Fruit fly (Drosophila melanogaster) whole organism, wandering third instar larva: ENCODE measurements around the gene TwdlX.

Experiments
- CG32264 ChIP-seq: fragments of 200-800 bp; sonication (Bioruptor generic); optimal IDR thresholded peaks from 2 replicates; lab custom pipeline; 2016; ENCODE audit warnings: missing biosample characterization, missing genetic modification characterization
- CG9705 ChIP-seq: fragments of 200-800 bp; sonication (Bioruptor generic); optimal IDR thresholded peaks from 2 replicates; lab custom pipeline; 2018; ENCODE audit warnings: missing biosample characterization, mild to moderate bottlenecking, missing genetic modification characterization
- CrebA ChIP-seq: fragments of 200-800 bp; sonication (Bioruptor generic); optimal IDR thresholded peaks from 2 replicates; lab custom pipeline; 2016; ENCODE audit warnings: missing biosample characterization, mild to moderate bottlenecking, missing genetic modification characterization, borderline replicate concordance
- Dif ChIP-seq: fragments of 200-275, 200-300 bp; sonication (Bioruptor generic); optimal IDR thresholded peaks from 2 replicates; lab custom pipeline; 2018; ENCODE audit warnings: missing biosample characterization, missing genetic modification characterization; ENCODE audit not compliant: partially characterized antibody
- GATAd ChIP-seq: sonication (Bioruptor generic); optimal IDR thresholded peaks from 2 replicates; lab custom pipeline; 2016; ENCODE audit warnings: missing biosample characterization, missing genetic modification characterization
- HLH106 ChIP-seq: fragments of 200-800 bp; optimal IDR thresholded peaks from 3 replicates; lab custom pipeline; 2019; ENCODE audit warnings: missing biosample characterization, mild to moderate bottlenecking, missing genetic modification characterization, moderate library complexity
- Hnf4 ChIP-seq: fragments of 200-800 bp; sonication (Bioruptor generic); optimal IDR thresholded peaks from 2 replicates; lab custom pipeline; 2016; ENCODE audit warnings: missing biosample characterization, mild to moderate bottlenecking, missing genetic modification characterization
- Hr78 ChIP-seq: fragments of >200 bp; optimal IDR thresholded peaks from 2 replicates; lab custom pipeline; 2017; ENCODE audit warnings: missing biosample characterization, missing genetic modification characterization
- Hr83 ChIP-seq: fragments of 200-300 bp; sonication (Bioruptor generic); optimal IDR thresholded peaks from 2 replicates; lab custom pipeline; 2016; ENCODE audit warnings: missing biosample characterization, mild to moderate bottlenecking, missing genetic modification characterization, moderate library complexity; ENCODE audit not compliant: poor library complexity, severe bottlenecking
- Jra ChIP-seq: sonication (Bioruptor generic); optimal IDR thresholded peaks from 2 replicates; lab custom pipeline; 2016; ENCODE audit warnings: missing biosample characterization, missing genetic modification characterization
- Myc ChIP-seq: fragments of >200 bp; optimal IDR thresholded peaks from 2 replicates; lab custom pipeline; 2017
- N ChIP-seq: fragments of >200 bp; optimal IDR thresholded peaks from 2 replicates; lab custom pipeline; 2018; ENCODE audit warnings: missing biosample characterization, missing external identifiers, missing genetic modification characterization
- Sp1 ChIP-seq: fragments of 200-800 bp; sonication (Bioruptor generic); optimal IDR thresholded peaks from 3 replicates; lab custom pipeline; 2019; ENCODE audit warnings: missing biosample characterization, mild to moderate bottlenecking, missing genetic modification characterization, moderate library complexity
- Vsx2 ChIP-seq: fragments of 200-300, 225-300 bp; sonication (Bioruptor generic); optimal IDR thresholded peaks from 2 replicates; lab custom pipeline; 2018; ENCODE audit warnings: missing biosample characterization, missing genetic modification characterization; ENCODE audit not compliant: partially characterized antibody
- dl ChIP-seq, 2 experiments: fragments of 175-275, 200-275 bp in 1 of 2; fragments of 200-275 bp in 1 of 2; sonication (Bioruptor generic); optimal IDR thresholded peaks; lab custom pipeline; 2018; ENCODE audit warnings: mild to moderate bottlenecking in 2 of 2, missing biosample characterization in 2 of 2, missing genetic modification characterization in 2 of 2, moderate library complexity in 2 of 2; ENCODE audit not compliant: partially characterized antibody in 2 of 2, insufficient read depth in 1 of 2
- dmrt93B ChIP-seq: fragments of 200-800 bp; sonication (Bioruptor generic); optimal IDR thresholded peaks from 2 replicates; lab custom pipeline; 2018; ENCODE audit warnings: missing biosample characterization, mild to moderate bottlenecking, missing genetic modification characterization
- dsf ChIP-seq: sonication (Bioruptor generic); optimal IDR thresholded peaks from 2 replicates; lab custom pipeline; 2016; ENCODE audit warnings: missing biosample characterization, missing genetic modification characterization, borderline replicate concordance
- ey ChIP-seq: fragments of 200-800 bp; sonication (Bioruptor generic); optimal IDR thresholded peaks from 2 replicates; lab custom pipeline; 2016; ENCODE audit warnings: missing biosample characterization, missing genetic modification characterization
- foxo ChIP-seq, 2 experiments: fragments of 200-800 bp; sonication (Bioruptor generic); optimal IDR thresholded peaks; 2 replicates in 1 of 2; 3 replicates in 1 of 2; lab custom pipeline; 2016 to 2017; ENCODE audit warnings: missing biosample characterization in 2 of 2, missing genetic modification characterization in 2 of 2
- fru ChIP-seq: fragments of 200-800 bp; sonication (Bioruptor generic); optimal IDR thresholded peaks from 3 replicates; lab custom pipeline; 2016; ENCODE audit warnings: missing biosample characterization, mild to moderate bottlenecking, missing genetic modification characterization
- h ChIP-seq: fragments of 200-800 bp; sonication (Bioruptor generic); optimal IDR thresholded peaks from 3 replicates; lab custom pipeline; 2016; ENCODE audit warnings: missing biosample characterization, mild to moderate bottlenecking, missing genetic modification characterization
- jim ChIP-seq: fragments of 175-275, 200-325 bp; sonication (Bioruptor generic); optimal IDR thresholded peaks from 2 replicates; lab custom pipeline; 2016; ENCODE audit warnings: missing biosample characterization, mild to moderate bottlenecking, missing genetic modification characterization
- lola ChIP-seq: fragments of >200 bp; optimal IDR thresholded peaks from 2 replicates; lab custom pipeline; 2017; ENCODE audit warnings: missing biosample characterization, missing genetic modification characterization
- pan ChIP-seq: fragments of >200 bp; optimal IDR thresholded peaks from 2 replicates; lab custom pipeline; 2017
- psq ChIP-seq: fragments of 200-800 bp; sonication (Bioruptor generic); optimal IDR thresholded peaks from 3 replicates; lab custom pipeline; 2017; ENCODE audit warnings: missing biosample characterization, mild to moderate bottlenecking, missing genetic modification characterization, moderate library complexity
- rgr ChIP-seq: fragments of 200-800 bp; sonication (Bioruptor generic); optimal IDR thresholded peaks from 3 replicates; lab custom pipeline; 2016; ENCODE audit warnings: missing biosample characterization, mild to moderate bottlenecking, missing genetic modification characterization
- sage ChIP-seq: fragments of 200-800 bp; sonication (Bioruptor generic); optimal IDR thresholded peaks from 2 replicates; lab custom pipeline; 2016; ENCODE audit warnings: missing biosample characterization, mild to moderate bottlenecking, missing genetic modification characterization
- sv ChIP-seq: fragments of 200-800 bp; sonication (Bioruptor generic); optimal IDR thresholded peaks from 3 replicates; lab custom pipeline; 2016; ENCODE audit warnings: missing biosample characterization, missing genetic modification characterization
- tai ChIP-seq: sonication (Bioruptor generic); optimal IDR thresholded peaks from 2 replicates; lab custom pipeline; 2016; ENCODE audit warnings: missing biosample characterization, missing genetic modification characterization
- woc ChIP-seq: sonication (Bioruptor generic); optimal IDR thresholded peaks from 2 replicates; lab custom pipeline; 2016; ENCODE audit warnings: missing biosample characterization, mild to moderate bottlenecking, missing genetic modification characterization

TwdlX gene

dm6 chrX:16695658-16696181 lies 35.2 kb upstream of the TwdlX start, which contains the start of gene CG4678:
TSS of gene CG4678 (plus strand) at chrX:16696131.
- TF ChIP-seq dmrt93B (no peak), dl (GFP tag; optimal IDR thresholded peaks at IDR 0.05; lab: Kevin White, UChicago; ENCODE audit: insufficient read depth in 1 of 2, partially characterized antibody in 2 of 2) (peak; percentile 53 to 80), tai (GFP tag; lab: Kevin White, UChicago) (no peak), dsf (GFP tag; lab: Kevin White, UChicago) (no peak), Vsx2 (GFP tag; lab: Kevin White, UChicago) (peak; percentile 66), Dif (peak; percentile 96)

- no peak for TF ChIP-seq dmrt93B
- no peak for TF ChIP-seq fru (GFP tag; lab: Kevin White, UChicago)
- no peak for TF ChIP-seq Vsx2 (GFP tag; lab: Kevin White, UChicago)
- TF ChIP-seq h, result no peak
- TF ChIP-seq jim, result no peak
- no peak for TF ChIP-seq Myc (lab: Kevin White, UChicago)
- TF ChIP-seq Sp1 (GFP tag; lab: Kevin White, UChicago), result no peak
- TF ChIP-seq CG32264 (GFP tag; lab: Kevin White, UChicago), result no peak
- TF ChIP-seq Dif, result no peak
- no peak for TF ChIP-seq pan (lab: Kevin White, UChicago)
- TF ChIP-seq sv (GFP tag; lab: Kevin White, UChicago), result no peak
These were observed 34.0 kb upstream of the TwdlX start for dm6 chrX:16696614-16697519.

dm6 chrX:16697882-16698571 lies 32.9 kb upstream of the TwdlX start:
- TF ChIP-seq CrebA (GFP tag; lab: Kevin White, UChicago) (no peak), dmrt93B (no peak), Jra (GFP tag; lab: Kevin White, UChicago) (no peak), GATAd (GFP tag; lab: Kevin White, UChicago) (no peak), psq (no peak), Sp1 (GFP tag; lab: Kevin White, UChicago) (no peak), HLH106 (no peak), lola (GFP tag; lab: Kevin White, UChicago) (no peak), CG9705 (no peak), woc (GFP tag; lab: Kevin White, UChicago) (no peak), jim (no peak), N (no peak), rgr (GFP tag; lab: Kevin White, UChicago) (no peak), Hr78 (no peak), pan (lab: Kevin White, UChicago) (no peak)

dm6 chrX:16700070-16700469 lies 30.8 kb upstream of the TwdlX start, which contains the start of gene CG9676:
TSS of gene CG9676 (minus strand) at chrX:16700170.
- TF ChIP-seq sage (GFP tag; lab: Kevin White, UChicago), result no peak
- no peak for TF ChIP-seq lola (GFP tag; lab: Kevin White, UChicago)
- TF ChIP-seq Myc (lab: Kevin White, UChicago), result no peak
- TF ChIP-seq Hr83 (GFP tag; lab: Kevin White, UChicago), result no peak
- no peak for TF ChIP-seq fru (GFP tag; lab: Kevin White, UChicago)
- TF ChIP-seq N, result no peak
- no peak for TF ChIP-seq Vsx2 (GFP tag; lab: Kevin White, UChicago)
- TF ChIP-seq psq, result no peak
- no peak for TF ChIP-seq Sp1 (GFP tag; lab: Kevin White, UChicago)
- no peak for TF ChIP-seq Hr78
- TF ChIP-seq jim, result no peak
- TF ChIP-seq, all 38 proteins: peak for 0

- TF ChIP-seq ey (GFP tag; lab: Kevin White, UChicago) (no peak), Hr83 (GFP tag; lab: Kevin White, UChicago) (no peak), CrebA (GFP tag; lab: Kevin White, UChicago) (no peak), pan (lab: Kevin White, UChicago) (no peak), Hnf4 (GFP tag; lab: Kevin White, UChicago) (no peak), foxo (GFP tag; optimal IDR thresholded peaks at IDR 0.05; lab: Kevin White, UChicago) (no peak), sage (GFP tag; lab: Kevin White, UChicago) (no peak), GATAd (GFP tag; lab: Kevin White, UChicago) (no peak), dsf (GFP tag; lab: Kevin White, UChicago) (no peak)
These were observed 28.9 kb upstream of the TwdlX start, which contains the start of gene sphe for dm6 chrX:16701941-16702340. TSS of gene sphe (minus strand) at chrX:16701972.
